Worm (Caenorhabditis elegans) whole organism, L3 larva: ENCODE data around the gene sdc-2.

Experiments used
- R02D3.7 ChIP-seq: fragments of 150-350 bp; optimal IDR thresholded peaks from 2 replicates; lab custom pipeline; 2014; ENCODE audit warnings: missing biosample characterization, missing genetic modification characterization
- ceh-28 ChIP-seq: fragments of 150-350 bp; optimal IDR thresholded peaks from 2 replicates; lab custom pipeline; 2014; ENCODE audit warnings: missing biosample characterization, missing genetic modification reagents, missing genetic modification characterization
- elt-3 ChIP-seq, 3 experiments: fragments of 150-350 bp in 1 of 3; sonication (generic microtip) in 2 of 3; optimal IDR thresholded peaks; 2 replicates in 2 of 3; 4 replicates in 1 of 3; lab custom pipeline; 2014 to 2017; ENCODE audit warnings: missing biosample characterization in 3 of 3, missing genetic modification characterization in 3 of 3
- fkh-10 ChIP-seq: sonication (generic microtip); optimal IDR thresholded peaks from 2 replicates; lab custom pipeline; 2017; ENCODE audit warnings: missing biosample characterization, missing genetic modification reagents, missing genetic modification characterization
- mdl-1 ChIP-seq: fragments of 150-350 bp; optimal IDR thresholded peaks from 2 replicates; lab custom pipeline; 2014; ENCODE audit warnings: missing biosample characterization, missing genetic modification characterization
- nhr-237 ChIP-seq: fragments of 150-350 bp; optimal IDR thresholded peaks from 2 replicates; lab custom pipeline; 2014; ENCODE audit warnings: missing biosample characterization, missing genetic modification characterization
- nhr-25 ChIP-seq: sonication (generic microtip); optimal IDR thresholded peaks from 2 replicates; lab custom pipeline; 2017; ENCODE audit warnings: missing biosample characterization, missing genetic modification characterization
- nhr-77 ChIP-seq: fragments of 150-350 bp; optimal IDR thresholded peaks from 2 replicates; lab custom pipeline; 2014; ENCODE audit warnings: missing biosample characterization, missing genetic modification characterization

ce11 chrX:11522058-11522757, at the start of gene sdc-2:
- TF ChIP-seq nhr-77 (tag; lab: Kevin White, UChicago) (peak; percentile 66), nhr-25 (tag; lab: Kevin White, UChicago) (peak; percentile 51), mdl-1 (tag; lab: Kevin White, UChicago) (no peak), R02D3.7 (peak; percentile 47), ceh-28 (peak; percentile 82), elt-3 (tag; optimal IDR thresholded peaks at IDR 0.05; lab: Kevin White, UChicago) (peak in 1 of 3 experiments; percentile 52), nhr-237 (tag; lab: Kevin White, UChicago) (no peak), fkh-10 (GFP tag; lab: Kevin White, UChicago) (no peak)
